Fruit fly (Drosophila melanogaster) whole organism, embryonic: Measurements from ENCODE around the gene CG14995.

ENCODE experiments used
- Adf1 ChIP-seq: fragments of 200-800 bp; sonication (Bioruptor generic); IDR thresholded peaks from 2 replicates; pipeline ENCODE4 v1.3.6; 2022; ENCODE audit warnings: missing biosample characterization, missing genetic modification characterization
- Asciz ChIP-seq: fragments of 200-800 bp; sonication (Bioruptor generic); optimal IDR thresholded peaks from 2 replicates; lab custom pipeline; 2017; ENCODE audit warnings: missing biosample characterization, mild to moderate bottlenecking, missing genetic modification characterization, missing genetic modification reagents
- Blimp-1 ChIP-seq: fragments of 200-800 bp; sonication (Bioruptor generic); optimal IDR thresholded peaks from 3 replicates; lab custom pipeline; 2018; ENCODE audit warnings: missing biosample characterization, missing genetic modification characterization, mild to moderate bottlenecking, moderate library complexity, missing genetic modification reagents
- CG10366 ChIP-seq: fragments of 200-800 bp; sonication (Bioruptor generic); IDR thresholded peaks from 2 replicates; pipeline ENCODE4 v1.3.6; 2022; ENCODE audit warnings: missing biosample characterization, missing genetic modification characterization
- CG11504 ChIP-seq: fragments of 200-800 bp; sonication (Bioruptor generic); optimal IDR thresholded peaks from 3 replicates; lab custom pipeline; 2019; ENCODE audit warnings: missing biosample characterization, mild to moderate bottlenecking, missing genetic modification characterization, moderate library complexity
- CG12659 ChIP-seq: fragments of 200-800 bp; sonication (Bioruptor generic); optimal IDR thresholded peaks from 3 replicates; lab custom pipeline; 2017; ENCODE audit warnings: mild to moderate bottlenecking, missing biosample characterization, missing genetic modification reagents, missing genetic modification characterization
- CG12942 ChIP-seq: fragments of 200-800 bp; sonication (Bioruptor generic); optimal IDR thresholded peaks from 3 replicates; lab custom pipeline; 2016; ENCODE audit warnings: missing biosample characterization, missing genetic modification characterization
- CG13424 ChIP-seq: fragments of 200-800 bp; sonication (Bioruptor generic); optimal IDR thresholded peaks from 2 replicates; lab custom pipeline; 2019; ENCODE audit warnings: missing biosample characterization, mild to moderate bottlenecking, missing genetic modification characterization, moderate library complexity
- CG14860 ChIP-seq: fragments of 200-800 bp; sonication (Bioruptor generic); IDR thresholded peaks from 3 replicates; pipeline ENCODE4 v1.3.6; 2022; ENCODE audit warnings: missing biosample characterization, missing genetic modification characterization; ENCODE audit not compliant: partially characterized antibody
- CG15269 ChIP-seq: fragments of 200-800 bp; sonication (Bioruptor generic); optimal IDR thresholded peaks from 2 replicates; lab custom pipeline; 2018; ENCODE audit warnings: missing biosample characterization, mild to moderate bottlenecking, missing genetic modification characterization, moderate library complexity
- CG2678 ChIP-seq: fragments of 200-800 bp; sonication (Bioruptor generic); optimal IDR thresholded peaks from 3 replicates; lab custom pipeline; 2019; ENCODE audit warnings: missing biosample characterization, mild to moderate bottlenecking, missing genetic modification characterization, moderate library complexity
- CG33557 ChIP-seq: fragments of 200-800 bp; sonication (Bioruptor generic); optimal IDR thresholded peaks from 2 replicates; lab custom pipeline; 2019; ENCODE audit warnings: missing biosample characterization, mild to moderate bottlenecking, missing genetic modification characterization, moderate library complexity
- CG6254 ChIP-seq: fragments of 200-800 bp; sonication (Bioruptor generic); optimal IDR thresholded peaks from 3 replicates; lab custom pipeline; 2017; ENCODE audit warnings: mild to moderate bottlenecking, missing biosample characterization, missing genetic modification reagents, missing genetic modification characterization
- CG6791 ChIP-seq: fragments of 200-800 bp; sonication (Bioruptor generic); IDR thresholded peaks from 3 replicates; pipeline ENCODE4 v1.3.6; 2022; ENCODE audit warnings: missing biosample characterization, missing genetic modification characterization; ENCODE audit not compliant: partially characterized antibody
- CG7271 ChIP-seq: fragments of 200-800 bp; sonication (Bioruptor generic); optimal IDR thresholded peaks from 2 replicates; lab custom pipeline; 2018; ENCODE audit warnings: missing biosample characterization, mild to moderate bottlenecking, missing genetic modification characterization, moderate library complexity
- CG7372 ChIP-seq: fragments of 200-800 bp; sonication (Bioruptor generic); IDR thresholded peaks from 2 replicates; pipeline ENCODE4 v1.3.6; 2022; ENCODE audit warnings: missing biosample characterization, missing genetic modification characterization
- CG7839 ChIP-seq: fragments of 200-800 bp; sonication (Bioruptor generic); optimal IDR thresholded peaks from 3 replicates; lab custom pipeline; 2018; ENCODE audit warnings: missing biosample characterization, mild to moderate bottlenecking, missing genetic modification characterization, moderate library complexity
- CG8290 ChIP-seq, 3 experiments: fragments of 200-800 bp; sonication (Bioruptor generic); optimal IDR thresholded peaks; 2 replicates each; lab custom pipeline; 2016 to 2019; ENCODE audit warnings: missing biosample characterization in 3 of 3, missing genetic modification characterization in 3 of 3, mild to moderate bottlenecking in 2 of 3, moderate library complexity in 1 of 3
- CG8765 ChIP-seq: fragments of 200-800 bp; sonication (Bioruptor generic); IDR thresholded peaks from 2 replicates; pipeline ENCODE4 v1.3.6; 2022; ENCODE audit warnings: missing biosample characterization, missing genetic modification characterization
- CG8924 ChIP-seq: fragments of 200-800 bp; optimal IDR thresholded peaks from 3 replicates; lab custom pipeline; 2019; ENCODE audit warnings: missing biosample characterization, mild to moderate bottlenecking, missing genetic modification characterization, moderate library complexity
- CoRest ChIP-seq: fragments of 200-800 bp; sonication (Bioruptor generic); optimal IDR thresholded peaks from 3 replicates; lab custom pipeline; 2018; ENCODE audit warnings: missing biosample characterization, mild to moderate bottlenecking, missing genetic modification characterization, moderate library complexity
- D19A ChIP-seq: fragments of 200-800 bp; optimal IDR thresholded peaks from 3 replicates; lab custom pipeline; 2019; ENCODE audit warnings: missing biosample characterization, mild to moderate bottlenecking, missing genetic modification characterization, moderate library complexity
- Hmr ChIP-seq: fragments of 200-800 bp; sonication (Bioruptor generic); optimal IDR thresholded peaks from 3 replicates; lab custom pipeline; 2017; ENCODE audit warnings: mild to moderate bottlenecking, missing biosample characterization, missing genetic modification reagents, missing genetic modification characterization
- Hr51 ChIP-seq, 2 experiments: fragments of 200-800 bp; sonication (Bioruptor generic); optimal IDR thresholded peaks; 2 replicates in 1 of 2; 3 replicates in 1 of 2; lab custom pipeline; 2016 to 2018; ENCODE audit warnings: missing biosample characterization in 2 of 2, missing genetic modification characterization in 2 of 2, mild to moderate bottlenecking in 1 of 2, moderate library complexity in 1 of 2
- Med ChIP-seq: fragments of 200-800 bp; sonication (Bioruptor generic); peaks from one replicate; lab custom pipeline; 2016; ENCODE audit warnings: missing biosample characterization, missing genetic modification characterization, mild to moderate bottlenecking, inconsistent platforms, moderate library complexity
- Ptx1 ChIP-seq: fragments of 200-800 bp; sonication (Bioruptor generic); IDR thresholded peaks from 2 replicates; pipeline ENCODE4 v1.3.6; 2022; ENCODE audit warnings: missing biosample characterization, missing genetic modification characterization
- Xrp1 ChIP-seq: fragments of 200-800 bp; sonication (Bioruptor generic); IDR thresholded peaks from 2 replicates; pipeline ENCODE4 v1.3.6; 2022; ENCODE audit warnings: missing biosample characterization, missing genetic modification characterization
- ap ChIP-seq: fragments of 200-800 bp; sonication (Bioruptor generic); IDR thresholded peaks from 2 replicates; pipeline ENCODE4 v1.3.6; 2022; ENCODE audit warnings: missing biosample characterization, missing genetic modification characterization
- ase ChIP-seq: fragments of 200-800 bp; sonication (Bioruptor generic); IDR thresholded peaks from 3 replicates; pipeline ENCODE4 v1.3.6; 2022; ENCODE audit warnings: missing biosample characterization, missing genetic modification characterization
- chm ChIP-seq: fragments of 200-800 bp; sonication (Bioruptor generic); IDR thresholded peaks from 2 replicates; pipeline ENCODE4 v1.3.6; 2022; ENCODE audit warnings: missing biosample characterization, missing genetic modification characterization
- da ChIP-seq: fragments of 200-800 bp; sonication (Bioruptor generic); optimal IDR thresholded peaks from 2 replicates; lab custom pipeline; 2016; ENCODE audit warnings: missing biosample characterization, missing genetic modification characterization
- esg ChIP-seq: fragments of 200-800 bp; sonication (Bioruptor generic); conservative IDR thresholded peaks from 2 replicates; pipeline ENCODE4 v1.3.6; 2022; ENCODE audit warnings: missing biosample characterization, missing genetic modification characterization
- grau ChIP-seq: fragments of 200-800 bp; optimal IDR thresholded peaks from 3 replicates; lab custom pipeline; 2019; ENCODE audit warnings: missing biosample characterization, mild to moderate bottlenecking, missing genetic modification characterization, moderate library complexity
- hth ChIP-seq: fragments of >200 bp; optimal IDR thresholded peaks from 2 replicates; lab custom pipeline; 2017; ENCODE audit warnings: inconsistent platforms
- inv ChIP-seq: fragments of 200-800 bp; sonication (Bioruptor generic); IDR thresholded peaks from 2 replicates; pipeline ENCODE4 v1.3.6; 2022; ENCODE audit warnings: missing biosample characterization, missing genetic modification characterization; ENCODE audit not compliant: partially characterized antibody
- lola ChIP-seq, 3 experiments: fragments of >200 bp in 2 of 3; fragments of 200-800 bp in 1 of 3; sonication (Bioruptor generic) in 1 of 3; optimal IDR thresholded peaks; 2 replicates each; lab custom pipeline; 2017 to 2019; ENCODE audit warnings: missing biosample characterization in 3 of 3, missing genetic modification characterization in 3 of 3, mild to moderate bottlenecking in 1 of 3, moderate library complexity in 1 of 3
- mam ChIP-seq: fragments of 200-800 bp; sonication (Bioruptor generic); optimal IDR thresholded peaks from 3 replicates; lab custom pipeline; 2016; ENCODE audit warnings: missing biosample characterization, missing genetic modification characterization
- oc ChIP-seq: fragments of 200-800 bp; sonication (Bioruptor generic); optimal IDR thresholded peaks from 2 replicates; lab custom pipeline; 2018; ENCODE audit warnings: missing biosample characterization, mild to moderate bottlenecking, missing genetic modification characterization, moderate library complexity
- pan ChIP-seq, 4 experiments: fragments of >200 bp in 3 of 4; fragments of 200-800 bp in 1 of 4; sonication (Bioruptor generic) in 1 of 4; optimal IDR thresholded peaks in 3 of 4; IDR thresholded peaks in 1 of 4; 2 replicates each; pipeline versions ENCODE4 v1.3.6 to Lab custom; 2017 to 2022; ENCODE audit warnings: missing biosample characterization in 2 of 4, missing genetic modification characterization in 2 of 4, mixed read lengths in 1 of 4
- phol ChIP-seq: fragments of 200-800 bp; sonication (Bioruptor generic); optimal IDR thresholded peaks from 3 replicates; lab custom pipeline; 2018; ENCODE audit warnings: missing biosample characterization, mild to moderate bottlenecking, missing genetic modification characterization, moderate library complexity
- repo ChIP-seq: fragments of 200-800 bp; sonication (Bioruptor generic); optimal IDR thresholded peaks from 2 replicates; lab custom pipeline; 2016; ENCODE audit warnings: missing biosample characterization, missing genetic modification characterization
- row ChIP-seq: fragments of 200-800 bp; sonication (Bioruptor generic); IDR thresholded peaks from 3 replicates; pipeline ENCODE4 v1.3.6; 2022; ENCODE audit warnings: missing biosample characterization, missing genetic modification characterization
- sd ChIP-seq: fragments of 200-800 bp; sonication (Bioruptor generic); optimal IDR thresholded peaks from 3 replicates; lab custom pipeline; 2018; ENCODE audit warnings: missing biosample characterization, mild to moderate bottlenecking, missing genetic modification characterization, moderate library complexity
- sens ChIP-seq: fragments of 200-800 bp; sonication (Bioruptor generic); peaks from one replicate; lab custom pipeline; 2016; ENCODE audit warnings: missing biosample characterization, missing genetic modification characterization
- ssp ChIP-seq: fragments of 200-800 bp; sonication (Bioruptor generic); IDR thresholded peaks from 2 replicates; pipeline ENCODE4 v1.3.6; 2022; ENCODE audit warnings: missing biosample characterization, missing genetic modification characterization
- unpg ChIP-seq: fragments of 200-800 bp; sonication (Bioruptor generic); optimal IDR thresholded peaks from 3 replicates; lab custom pipeline; 2018; ENCODE audit warnings: missing biosample characterization, mild to moderate bottlenecking, missing genetic modification characterization, moderate library complexity
- zen ChIP-seq: fragments of 200-800 bp; sonication (Bioruptor generic); optimal IDR thresholded peaks from 3 replicates; lab custom pipeline; 2018; ENCODE audit warnings: missing biosample characterization, mild to moderate bottlenecking, missing genetic modification characterization, moderate library complexity
- zen2 ChIP-seq: fragments of 200-800 bp; sonication (Bioruptor generic); IDR thresholded peaks from 3 replicates; pipeline ENCODE4 v1.3.6; 2022; ENCODE audit warnings: missing biosample characterization, missing genetic modification characterization; ENCODE audit not compliant: partially characterized antibody

CG14995 gene

dm6 chr3L:4044497-4044896 lies 58.6 kb downstream of the CG14995 start:
- TF ChIP-seq zen (tag; lab: Kevin White, UChicago) (no peak), row (GFP tag; lab: Robert Waterston, UW) (0 out of 3 replicates have a peak, but pooled peaks have one; percentile 9), sd (peak; percentile 55), CG14860 (GFP tag; lab: Robert Waterston, UW) (no peak), CG12659 (GFP tag; lab: Kevin White, UChicago) (no peak), esg (GFP tag; lab: Robert Waterston, UW) (0 out of 2 replicates have a peak, but pooled peaks have one; percentile 6), Asciz (peak; percentile 16), CG8765 (GFP tag; lab: Robert Waterston, UW) (no peak), ase (GFP tag; lab: Robert Waterston, UW) (peak; percentile 48; the same call in 1 of the 3 replicates), grau (tag; lab: Kevin White, UChicago) (peak; percentile 18), da (GFP tag; lab: Kevin White, UChicago) (no peak), CG2678 (tag; lab: Kevin White, UChicago) (peak; percentile 29), CG12942 (GFP tag; lab: Kevin White, UChicago) (no peak), CG15269 (tag; lab: Kevin White, UChicago) (peak; percentile 29), Adf1 (GFP tag; lab: Robert Waterston, UW) (no peak), oc (tag; lab: Kevin White, UChicago) (peak; percentile 16), unpg (peak; percentile 29), sens (GFP tag; lab: Kevin White, UChicago) (peak; percentile 20), chm (GFP tag; lab: Robert Waterston, UW) (no peak), CG13424 (tag; lab: Kevin White, UChicago) (peak; percentile 7), CG7839 (tag; lab: Kevin White, UChicago) (peak; percentile 14), Blimp-1 (GFP tag; lab: Kevin White, UChicago) (peak; percentile 4), Hmr (GFP tag; lab: Kevin White, UChicago) (no peak), repo (GFP tag; lab: Kevin White, UChicago) (no peak), mam (GFP tag; lab: Kevin White, UChicago) (no peak), pan (optimal IDR thresholded peaks at IDR 0.05; lab: Kevin White, UChicago) (no peak), pan (GFP tag; optimal IDR thresholded peaks at IDR 0.05 in 1 of 2, IDR thresholded peaks at IDR 0.05 in 1 of 2) (peak in 1 of 2 experiments; percentile 55), CoRest (tag; lab: Kevin White, UChicago) (no peak), CG33557 (GFP tag; lab: Kevin White, UChicago) (no peak), CG8924 (tag; lab: Kevin White, UChicago) (peak; percentile 7), D19A (no peak), CG7271 (tag; lab: Kevin White, UChicago) (no peak), zen2 (GFP tag; lab: Robert Waterston, UW) (no peak), Hr51 (GFP tag; optimal IDR thresholded peaks at IDR 0.05; lab: Kevin White, UChicago) (peak in 1 of 2 experiments; percentile 63), CG7372 (peak; percentile 31; the same call in 1 of the 2 replicates), inv (GFP tag; lab: Robert Waterston, UW) (no peak), hth (lab: Kevin White, UChicago) (no peak), CG6254 (no peak), ssp (GFP tag; lab: Robert Waterston, UW) (no peak), lola (GFP tag; optimal IDR thresholded peaks at IDR 0.05; lab: Kevin White, UChicago) (no peak), Ptx1 (GFP tag; lab: Robert Waterston, UW) (peak; percentile 36; the same call in 1 of the 2 replicates), ap (GFP tag; lab: Robert Waterston, UW) (no peak), CG6791 (GFP tag; lab: Robert Waterston, UW) (no peak), phol (peak; percentile 2), CG8290 (GFP tag; optimal IDR thresholded peaks at IDR 0.05; lab: Kevin White, UChicago) (no peak), CG8290 (tag; optimal IDR thresholded peaks at IDR 0.05; lab: Kevin White, UChicago) (no peak), Xrp1 (GFP tag; lab: Robert Waterston, UW) (0 out of 2 replicates have a peak, but pooled peaks have one; percentile 17), CG10366 (peak; percentile 49), Med (GFP tag; lab: Kevin White, UChicago) (no peak), CG11504 (tag; lab: Kevin White, UChicago) (peak; percentile 52)
